Worm (Caenorhabditis elegans) whole organism, L2 larva: ENCODE data around the gene F27C8.2.
A peak's percentile ranks its signal among the peaks of the same experiment; 100 is the strongest.

Source experiments
- C34F6.9 ChIP-seq: fragments of 150-350 bp; optimal IDR thresholded peaks from 2 replicates; lab custom pipeline; 2014; ENCODE audit warnings: missing biosample characterization, missing genetic modification characterization
- F13H6.1 ChIP-seq: sonication (generic microtip); optimal IDR thresholded peaks from 2 replicates; lab custom pipeline; 2016; ENCODE audit warnings: missing genetic modification characterization, missing compliant biosample characterization
- R02D3.7 ChIP-seq: fragments of 150-350 bp; optimal IDR thresholded peaks from 2 replicates; lab custom pipeline; 2014; ENCODE audit warnings: missing biosample characterization, missing genetic modification characterization
- Y55F3AM.14 ChIP-seq: fragments of 200-800 bp; sonication (Bioruptor generic); optimal IDR thresholded peaks from 2 replicates; lab custom pipeline; 2018; ENCODE audit warnings: mild to moderate bottlenecking, missing genetic modification characterization, missing compliant biosample characterization
- ZK546.5 ChIP-seq: sonication (generic microtip); optimal IDR thresholded peaks from 2 replicates; lab custom pipeline; 2017; ENCODE audit warnings: missing biosample characterization, missing genetic modification characterization
- alr-1 ChIP-seq: fragments of 150-350 bp; optimal IDR thresholded peaks from 2 replicates; lab custom pipeline; 2014; ENCODE audit warnings: missing biosample characterization, missing genetic modification characterization
- aly-2 ChIP-seq: fragments of 150-350 bp; optimal IDR thresholded peaks from 2 replicates; lab custom pipeline; 2014; ENCODE audit warnings: missing biosample characterization, missing genetic modification characterization
- ama-1 ChIP-seq: fragments of 150-350 bp; optimal IDR thresholded peaks from 2 replicates; lab custom pipeline; 2018; ENCODE audit warnings: inconsistent platforms
- blmp-1 ChIP-seq: sonication (generic microtip); optimal IDR thresholded peaks from 2 replicates; lab custom pipeline; 2017; ENCODE audit warnings: missing genetic modification characterization, mild to moderate bottlenecking, missing compliant biosample characterization, antibody characterized with exemption, moderate library complexity; ENCODE audit not compliant: insufficient read depth
- ceh-82 ChIP-seq: fragments of 150-350 bp; optimal IDR thresholded peaks from 2 replicates; lab custom pipeline; 2014; ENCODE audit warnings: missing biosample characterization, missing genetic modification characterization
- crh-2 ChIP-seq: sonication (generic microtip); optimal IDR thresholded peaks from 2 replicates; lab custom pipeline; 2017; ENCODE audit warnings: missing biosample characterization, missing genetic modification characterization
- egl-27 ChIP-seq: sonication (generic microtip); optimal IDR thresholded peaks from 3 replicates; lab custom pipeline; 2017; ENCODE audit warnings: missing biosample characterization, missing genetic modification reagents, missing genetic modification characterization
- fos-1 ChIP-seq: fragments of 150-350 bp; optimal IDR thresholded peaks from 2 replicates; lab custom pipeline; 2014; ENCODE audit warnings: missing biosample characterization, missing genetic modification characterization
- lin-11 ChIP-seq: fragments of 150-350 bp; sonication (generic microtip); optimal IDR thresholded peaks from 2 replicates; lab custom pipeline; 2014; ENCODE audit warnings: missing biosample characterization, missing genetic modification characterization, inconsistent platforms, mixed read lengths
- lin-13 ChIP-seq: fragments of 150-350 bp; optimal IDR thresholded peaks from 2 replicates; lab custom pipeline; 2014; ENCODE audit warnings: missing biosample characterization, missing genetic modification reagents, missing genetic modification characterization
- lin-39 ChIP-seq: fragments of 150-350 bp; optimal IDR thresholded peaks from 2 replicates; lab custom pipeline; 2014; ENCODE audit warnings: missing biosample characterization, missing genetic modification reagents, missing genetic modification characterization
- lsy-2 ChIP-seq, 2 experiments: fragments of 150-350 bp in 1 of 2; sonication (generic microtip) in 1 of 2; optimal IDR thresholded peaks; 2 replicates each; lab custom pipeline; 2014 to 2017; ENCODE audit warnings: missing biosample characterization in 2 of 2, missing genetic modification characterization in 2 of 2
- mdl-1 ChIP-seq, 2 experiments: fragments of 150-350 bp in 1 of 2; sonication (generic microtip) in 1 of 2; optimal IDR thresholded peaks; 2 replicates each; lab custom pipeline; 2017; ENCODE audit warnings: missing biosample characterization in 2 of 2, missing genetic modification characterization in 2 of 2
- nhr-10 ChIP-seq: sonication (generic microtip); optimal IDR thresholded peaks from 2 replicates; lab custom pipeline; 2017; ENCODE audit warnings: missing biosample characterization, missing genetic modification characterization
- nhr-11 ChIP-seq: fragments of 150-350 bp; optimal IDR thresholded peaks from 2 replicates; lab custom pipeline; 2014; ENCODE audit warnings: missing biosample characterization, missing genetic modification characterization
- nhr-21 ChIP-seq: fragments of 150-350 bp; optimal IDR thresholded peaks from 2 replicates; lab custom pipeline; 2014; ENCODE audit warnings: missing biosample characterization, missing genetic modification characterization
- nhr-237 ChIP-seq: fragments of 150-350 bp; optimal IDR thresholded peaks from 2 replicates; lab custom pipeline; 2014; ENCODE audit warnings: missing biosample characterization, missing genetic modification characterization
- nhr-25 ChIP-seq: fragments of 150-350 bp; sonication (generic microtip); optimal IDR thresholded peaks from 3 replicates; lab custom pipeline; 2014; ENCODE audit warnings: missing biosample characterization, missing genetic modification characterization
- nhr-6 ChIP-seq: fragments of 150-350 bp; optimal IDR thresholded peaks from 2 replicates; lab custom pipeline; 2014; ENCODE audit warnings: missing biosample characterization, missing genetic modification characterization
- nhr-77 ChIP-seq: fragments of 150-350 bp; optimal IDR thresholded peaks from 2 replicates; lab custom pipeline; 2014; ENCODE audit warnings: missing biosample characterization, missing genetic modification characterization
- peb-1 ChIP-seq: fragments of 150-350 bp; optimal IDR thresholded peaks from 2 replicates; lab custom pipeline; 2014; ENCODE audit warnings: missing biosample characterization, missing genetic modification characterization
- sem-4 ChIP-seq: fragments of 150-350 bp; optimal IDR thresholded peaks from 2 replicates; lab custom pipeline; 2014; ENCODE audit warnings: missing biosample characterization, missing genetic modification reagents, missing genetic modification characterization
- skn-1 ChIP-seq: sonication (generic microtip); optimal IDR thresholded peaks from 2 replicates; lab custom pipeline; 2017; ENCODE audit warnings: missing biosample characterization, missing genetic modification characterization
- sma-3 ChIP-seq: sonication (generic microtip); optimal IDR thresholded peaks from 2 replicates; lab custom pipeline; 2016; ENCODE audit warnings: missing genetic modification reagents, missing genetic modification characterization, missing compliant biosample characterization
- sma-9 ChIP-seq, 2 experiments: fragments of 150-350 bp in 1 of 2; sonication (generic microtip) in 1 of 2; optimal IDR thresholded peaks; 2 replicates each; lab custom pipeline; 2014 to 2016; ENCODE audit warnings: missing genetic modification characterization in 2 of 2, mild to moderate bottlenecking in 1 of 2, missing biosample characterization in 1 of 2, missing compliant biosample characterization in 1 of 2, missing genetic modification reagents in 1 of 2, moderate library complexity in 1 of 2
- unc-39 ChIP-seq: fragments of 150-350 bp; optimal IDR thresholded peaks from 2 replicates; lab custom pipeline; 2014; ENCODE audit warnings: missing biosample characterization, missing genetic modification characterization
- unc-62 ChIP-seq: fragments of 150-350 bp; optimal IDR thresholded peaks from 2 replicates; lab custom pipeline; 2014; ENCODE audit warnings: missing biosample characterization, missing genetic modification reagents, missing genetic modification characterization
- zag-1 ChIP-seq: fragments of 150-350 bp; optimal IDR thresholded peaks from 2 replicates; lab custom pipeline; 2014; ENCODE audit warnings: missing biosample characterization, missing genetic modification characterization
- ztf-1 ChIP-seq: fragments of 200-800 bp; sonication (Bioruptor generic); conservative IDR thresholded peaks from 2 replicates; pipeline ENCODE4 v1.3.6; 2022; ENCODE audit warnings: missing genetic modification characterization, missing compliant biosample characterization
- ztf-11 ChIP-seq: sonication (generic microtip); optimal IDR thresholded peaks from 2 replicates; lab custom pipeline; 2017; ENCODE audit warnings: missing biosample characterization, missing genetic modification characterization
- ztf-4 ChIP-seq: fragments of 150-350 bp; optimal IDR thresholded peaks from 2 replicates; lab custom pipeline; 2014; ENCODE audit warnings: missing biosample characterization, missing genetic modification characterization

F27C8.2 gene

ce11 chrIV:9631579-9631978 is 35.4 kb downstream of the F27C8.2 start:
- TF ChIP-seq sma-9 (GFP tag; optimal IDR thresholded peaks at IDR 0.05; lab: Kevin White, UChicago), result peak; percentile 2
- no peak for TF ChIP-seq sma-9 (tag; optimal IDR thresholded peaks at IDR 0.05; lab: Kevin White, UChicago)
- TF ChIP-seq lin-13 (GFP tag; lab: Kevin White, UChicago), result no peak

- TF ChIP-seq unc-62 (GFP tag; lab: Kevin White, UChicago) (no peak), sma-9 (GFP tag; optimal IDR thresholded peaks at IDR 0.05; lab: Kevin White, UChicago) (peak; percentile 58), sma-9 (tag; optimal IDR thresholded peaks at IDR 0.05; lab: Kevin White, UChicago) (no peak), nhr-21 (peak; percentile 28), blmp-1 (tag; lab: Kevin White, UChicago) (peak; percentile 40)
Observed at ce11 chrIV:9632094-9632493, 35.9 kb downstream of the F27C8.2 start.

- no peak for TF ChIP-seq peb-1 (tag; lab: Kevin White, UChicago)
- no peak for TF ChIP-seq ceh-82
- TF ChIP-seq nhr-237, result no peak
- TF ChIP-seq nhr-11, result no peak
- TF ChIP-seq nhr-10 (tag; lab: Kevin White, UChicago), result no peak
- no peak for TF ChIP-seq alr-1 (tag; lab: Kevin White, UChicago)
- TF ChIP-seq nhr-77 (tag; lab: Kevin White, UChicago), result no peak
- TF ChIP-seq blmp-1 (tag; lab: Kevin White, UChicago), result no peak
- TF ChIP-seq lin-11 (tag; lab: Kevin White, UChicago), result no peak
- peak; percentile 53 for TF ChIP-seq sma-9 (GFP tag; optimal IDR thresholded peaks at IDR 0.05; lab: Kevin White, UChicago)
- TF ChIP-seq sma-9 (tag; optimal IDR thresholded peaks at IDR 0.05; lab: Kevin White, UChicago), result no peak
- no peak for TF ChIP-seq sem-4 (tag; lab: Kevin White, UChicago)
- no peak for TF ChIP-seq C34F6.9
- TF ChIP-seq mdl-1 (tag; optimal IDR thresholded peaks at IDR 0.05; lab: Kevin White, UChicago), result no peak
- TF ChIP-seq skn-1 (tag; lab: Kevin White, UChicago), result no peak
- no peak for TF ChIP-seq aly-2 (tag; lab: Kevin White, UChicago)
- TF ChIP-seq egl-27 (tag; lab: Kevin White, UChicago), result no peak
- no peak for TF ChIP-seq unc-62 (GFP tag; lab: Kevin White, UChicago)
- no peak for TF ChIP-seq zag-1 (tag; lab: Kevin White, UChicago)
- TF ChIP-seq ztf-4 (tag; lab: Kevin White, UChicago), result no peak
- TF ChIP-seq Y55F3AM.14, result no peak
- TF ChIP-seq ztf-11 (tag; lab: Kevin White, UChicago), result no peak
- TF ChIP-seq ztf-1 (GFP tag; lab: Robert Waterston, UW), result no peak
- peak; percentile 15 for TF ChIP-seq sma-3
- no peak for TF ChIP-seq lsy-2 (tag; optimal IDR thresholded peaks at IDR 0.05; lab: Kevin White, UChicago)
- TF ChIP-seq crh-2 (tag; lab: Kevin White, UChicago), result no peak
- TF ChIP-seq nhr-25, result peak; percentile 4
Observed at ce11 chrIV:9632966-9633494, 36.9 kb downstream of the F27C8.2 start.

- TF ChIP-seq ceh-82 (no peak), blmp-1 (tag; lab: Kevin White, UChicago) (peak; percentile 54), sma-3 (peak; percentile 62)
- TF ChIP-seq, all 48 proteins: peak for 2
Observed at ce11 chrIV:9633889-9634288, 37.7 kb downstream of the F27C8.2 start.

ce11 chrIV:9634848-9635247 is 38.7 kb downstream of the F27C8.2 start, which contains the start of gene mca-1:
Gene mca-1 (minus strand): TSS chrIV:9634948.
- TF ChIP-seq ama-1 (lab: Kevin White, UChicago), result no peak
- no peak for TF ChIP-seq unc-39 (tag; lab: Kevin White, UChicago)
- no peak for TF ChIP-seq ZK546.5 (tag; lab: Kevin White, UChicago)

- TF ChIP-seq nhr-21, result no peak
- TF ChIP-seq lin-39 (tag; lab: Kevin White, UChicago), result no peak
- TF ChIP-seq C34F6.9, result no peak
- no peak for TF ChIP-seq fos-1 (tag; lab: Kevin White, UChicago)
- no peak for TF ChIP-seq peb-1 (tag; lab: Kevin White, UChicago)
- no peak for TF ChIP-seq ceh-82
- no peak for TF ChIP-seq ztf-11 (tag; lab: Kevin White, UChicago)
- TF ChIP-seq R02D3.7 (tag; lab: Kevin White, UChicago), result no peak
- TF ChIP-seq alr-1 (tag; lab: Kevin White, UChicago), result no peak
- TF ChIP-seq nhr-25, result no peak
- TF ChIP-seq nhr-6, result no peak
- TF ChIP-seq ztf-4 (tag; lab: Kevin White, UChicago), result no peak
- no peak for TF ChIP-seq F13H6.1 (tag; lab: Kevin White, UChicago)
- no peak for TF ChIP-seq aly-2 (tag; lab: Kevin White, UChicago)
Observed at ce11 chrIV:9641925-9642324, 45.8 kb downstream of the F27C8.2 start, which contains the start of gene del-2. Gene del-2 (minus strand): TSS chrIV:9642025.
